Fruit fly (Drosophila melanogaster): ENCODE data around the gene dlt.

DNA sequence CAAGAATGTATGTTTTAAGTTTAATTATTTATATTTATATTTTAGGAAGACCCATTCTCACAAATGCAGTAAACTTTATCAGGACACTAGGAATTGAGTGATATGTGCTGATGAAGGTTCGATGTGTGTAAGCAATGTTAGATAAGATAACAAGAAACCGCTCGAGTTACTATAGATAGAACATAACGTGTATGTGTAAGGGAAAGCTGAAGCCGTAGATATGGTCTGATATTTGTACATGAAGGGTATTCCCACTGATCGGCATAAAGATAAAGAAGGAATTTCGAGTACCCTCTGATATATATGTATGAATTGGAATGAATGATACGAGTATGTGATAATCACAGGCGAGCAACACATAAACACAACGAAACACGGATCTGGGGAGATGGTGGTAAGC is 11.0 kb downstream of the dlt start:
- TF ChIP-seq CG8159 (tag; optimal IDR thresholded peaks at IDR 0.05) = no peak
- TF ChIP-seq CG15710 (tag; optimal IDR thresholded peaks at IDR 0.05) = no peak
- no peak for TF ChIP-seq CG4496 (GFP tag; IDR thresholded peaks at IDR 0.05)
- no peak for TF ChIP-seq fd96Ca (GFP tag; IDR thresholded peaks at IDR 0.05)
- no peak for TF ChIP-seq CG13204 (GFP tag; optimal IDR thresholded peaks at IDR 0.05)

All from whole organism, pupa.